Worm (Caenorhabditis elegans): ENCODE results near the gene nspe-8.
"Not testable (repeated sequence)": the region's sequence is repeated elsewhere in the genome, so short reads cannot be mapped to it uniquely, and the experiment has no call there.

The nspe-8 gene

ce11 chrII:12628566-12628965 lies 6.8 kb upstream of the nspe-8 start, which contains the start of gene nspe-5:
nspe-5 (plus strand) TSS chrII:12628866.
- TF ChIP-seq med-1 (GFP tag; optimal IDR thresholded peaks at IDR 0.05; ENCODE audit: insufficient read depth) (no peak), klf-2 (GFP tag; conservative IDR thresholded peaks at IDR 0.05) (no peak), ztf-29 (GFP tag; IDR thresholded peaks at IDR 0.05) (no peak), ztf-23 (GFP tag; IDR thresholded peaks at IDR 0.05) (no peak)

- TF ChIP-seq klf-2 (GFP tag; conservative IDR thresholded peaks at IDR 0.05) (no peak), med-1 (GFP tag; optimal IDR thresholded peaks at IDR 0.05; ENCODE audit: insufficient read depth) (no peak), flt-1 (GFP tag; IDR thresholded peaks at IDR 0.05) (no peak), ztf-29 (GFP tag; IDR thresholded peaks at IDR 0.05) (no peak), cog-1 (tag; optimal IDR thresholded peaks at IDR 0.05) (no peak), T22C8.4 (GFP tag; IDR thresholded peaks at IDR 0.05) (no peak), tab-1 (GFP tag; IDR thresholded peaks at IDR 0.05) (no peak), ztf-23 (GFP tag; IDR thresholded peaks at IDR 0.05) (no peak), ref-1 (GFP tag; conservative IDR thresholded peaks at IDR 0.05) (no peak)
These were observed 5.1 kb upstream of the nspe-8 start, which contains the start of gene nspe-7 for ce11 chrII:12626887-12627286. nspe-7 (plus strand) TSS chrII:12627187.

DNA sequence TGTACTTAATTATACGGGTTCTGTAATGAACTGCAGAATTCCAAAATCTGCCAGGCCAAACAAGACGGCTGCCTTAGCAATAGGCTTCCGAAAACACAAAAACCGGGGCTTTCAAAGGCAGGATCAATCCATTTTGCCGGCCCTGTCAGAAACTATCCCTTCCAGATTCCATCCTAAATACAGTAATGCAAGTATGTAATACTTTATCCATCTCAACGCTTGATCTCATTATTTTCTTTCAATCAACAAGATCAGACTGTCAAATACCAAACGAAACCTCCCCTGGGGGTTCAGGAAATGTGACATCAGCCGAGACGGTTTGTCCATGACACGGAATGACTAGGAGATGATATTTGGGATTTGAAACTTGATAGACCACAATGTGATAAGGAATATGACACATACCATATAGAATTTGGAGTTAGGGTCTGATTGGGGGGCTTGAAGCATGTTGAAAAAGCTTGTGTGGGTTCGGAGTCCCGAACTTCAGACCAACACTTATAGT lies 4.4 kb upstream of the nspe-8 start:
- TF ChIP-seq flt-1 (GFP tag; IDR thresholded peaks at IDR 0.05) (no peak), tab-1 (GFP tag; IDR thresholded peaks at IDR 0.05) (no peak), T22C8.4 (GFP tag; IDR thresholded peaks at IDR 0.05) (no peak), klf-2 (GFP tag; conservative IDR thresholded peaks at IDR 0.05) (no peak), ztf-29 (GFP tag; IDR thresholded peaks at IDR 0.05) (no peak), ref-1 (GFP tag; conservative IDR thresholded peaks at IDR 0.05) (no peak), cog-1 (tag; optimal IDR thresholded peaks at IDR 0.05) (no peak), ztf-23 (GFP tag; IDR thresholded peaks at IDR 0.05) (no peak), med-1 (GFP tag; optimal IDR thresholded peaks at IDR 0.05; ENCODE audit: insufficient read depth) (no peak)

DNA sequence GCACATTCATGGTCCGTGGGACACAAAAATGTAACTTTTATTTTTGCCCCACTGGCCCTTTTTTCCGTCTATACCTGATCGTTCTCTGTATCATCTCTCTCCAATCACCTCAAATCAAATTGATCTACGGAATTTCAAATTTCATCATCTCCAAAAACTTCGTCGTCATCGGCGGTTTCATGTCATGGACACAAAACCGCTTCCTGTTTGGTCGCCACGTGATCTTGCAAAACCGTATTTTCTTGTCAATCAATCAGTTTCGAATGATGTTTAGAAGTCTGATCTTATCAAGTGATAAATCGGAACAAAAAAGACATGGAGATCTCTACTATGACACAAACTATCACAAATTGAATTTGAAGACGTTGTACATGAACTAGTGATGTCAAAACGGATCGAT lies 3.9 kb upstream of the nspe-8 start:
- TF ChIP-seq ref-1 (GFP tag; conservative IDR thresholded peaks at IDR 0.05), result no peak
- no peak for TF ChIP-seq flt-1 (GFP tag; IDR thresholded peaks at IDR 0.05)
- TF ChIP-seq cog-1 (tag; optimal IDR thresholded peaks at IDR 0.05), result no peak
- no peak for TF ChIP-seq tab-1 (GFP tag; IDR thresholded peaks at IDR 0.05)
- no peak for TF ChIP-seq klf-2 (GFP tag; conservative IDR thresholded peaks at IDR 0.05)
- no peak for TF ChIP-seq med-1 (GFP tag; optimal IDR thresholded peaks at IDR 0.05; ENCODE audit: insufficient read depth)
- no peak for TF ChIP-seq ztf-23 (GFP tag; IDR thresholded peaks at IDR 0.05)
- no peak for TF ChIP-seq T22C8.4 (GFP tag; IDR thresholded peaks at IDR 0.05)
- no peak for TF ChIP-seq ztf-29 (GFP tag; IDR thresholded peaks at IDR 0.05)

DNA sequence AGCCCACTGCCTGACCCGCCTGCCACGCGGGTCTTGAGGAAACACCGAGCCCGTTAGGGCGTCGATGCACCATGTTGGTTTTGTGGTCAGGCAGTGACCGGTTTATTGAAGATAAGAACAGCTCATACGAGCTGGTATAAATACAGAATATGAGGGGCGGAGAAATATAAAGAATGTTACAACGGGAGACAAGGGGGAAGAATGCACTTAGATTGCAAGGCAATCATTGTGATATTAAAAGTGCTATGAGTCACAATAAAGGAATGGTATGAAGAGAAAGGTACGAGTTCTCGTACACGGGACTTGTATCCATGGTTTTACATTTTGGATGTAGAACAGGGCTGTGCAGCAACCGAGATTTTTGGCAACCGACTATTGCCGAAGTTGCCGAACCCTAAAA lies 2.7 kb upstream of the nspe-8 start, which contains the start of gene Y38E10A.14:
Gene Y38E10A.14, minus strand, starts transcription at position 101 of the 400 bp plus-strand sequence.
- TF ChIP-seq ztf-29 (GFP tag; IDR thresholded peaks at IDR 0.05); T22C8.4 (GFP tag; IDR thresholded peaks at IDR 0.05); cog-1 (tag; optimal IDR thresholded peaks at IDR 0.05): not testable (repeated sequence)

- TF ChIP-seq flt-1 (GFP tag; IDR thresholded peaks at IDR 0.05) (no peak), ref-1 (GFP tag; conservative IDR thresholded peaks at IDR 0.05) (no peak), cog-1 (tag; optimal IDR thresholded peaks at IDR 0.05) (no peak), klf-2 (GFP tag; conservative IDR thresholded peaks at IDR 0.05) (no peak), ztf-29 (GFP tag; IDR thresholded peaks at IDR 0.05) (no peak), med-1 (GFP tag; optimal IDR thresholded peaks at IDR 0.05; ENCODE audit: insufficient read depth) (no peak), tab-1 (GFP tag; IDR thresholded peaks at IDR 0.05) (no peak), ztf-23 (GFP tag; IDR thresholded peaks at IDR 0.05) (no peak), T22C8.4 (GFP tag; IDR thresholded peaks at IDR 0.05) (no peak)
These were observed 1.1 kb upstream of the nspe-8 start for ce11 chrII:12622843-12623242.

DNA sequence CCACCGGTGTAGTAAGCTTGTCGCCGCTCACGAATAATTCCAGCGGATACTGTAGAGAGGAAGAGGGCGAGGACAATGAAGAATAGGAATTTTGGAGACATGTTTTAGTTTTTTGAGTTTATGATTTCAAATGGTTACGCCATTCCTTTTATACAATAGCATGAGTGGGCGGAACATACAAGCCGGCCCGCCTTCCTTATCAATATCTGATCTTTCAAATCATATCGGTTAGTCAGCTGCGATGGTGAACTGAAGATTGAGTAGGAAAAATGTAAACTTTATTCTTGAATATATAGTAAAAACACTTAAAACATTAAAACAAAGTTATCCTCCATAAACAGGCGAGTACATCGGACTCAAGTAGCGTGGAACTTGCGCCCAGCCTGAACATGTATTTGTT lies 994 bp downstream of the nspe-8 start, which contains the start of gene nspe-1:
Gene nspe-1, minus strand, starts transcription at position 101 of the 400 bp plus-strand sequence.
- TF ChIP-seq ztf-23 (GFP tag; IDR thresholded peaks at IDR 0.05) (no peak), T22C8.4 (GFP tag; IDR thresholded peaks at IDR 0.05) (no peak), ztf-29 (GFP tag; IDR thresholded peaks at IDR 0.05) (no peak), cog-1 (tag; optimal IDR thresholded peaks at IDR 0.05) (no peak), flt-1 (GFP tag; IDR thresholded peaks at IDR 0.05) (no peak), ref-1 (GFP tag; conservative IDR thresholded peaks at IDR 0.05) (no peak), med-1 (GFP tag; optimal IDR thresholded peaks at IDR 0.05; ENCODE audit: insufficient read depth) (no peak), klf-2 (GFP tag; conservative IDR thresholded peaks at IDR 0.05) (no peak)

ce11 chrII:12619288-12619687 lies 2.5 kb downstream of the nspe-8 start, which contains the start of gene nspe-2:
nspe-2 (minus strand) TSS chrII:12619388.
- TF ChIP-seq ztf-29 (GFP tag; IDR thresholded peaks at IDR 0.05) (no peak), T22C8.4 (GFP tag; IDR thresholded peaks at IDR 0.05) (no peak), klf-2 (GFP tag; conservative IDR thresholded peaks at IDR 0.05) (no peak), cog-1 (tag; optimal IDR thresholded peaks at IDR 0.05) (no peak), med-1 (GFP tag; optimal IDR thresholded peaks at IDR 0.05; ENCODE audit: insufficient read depth) (no peak), ref-1 (GFP tag; conservative IDR thresholded peaks at IDR 0.05) (no peak), flt-1 (GFP tag; IDR thresholded peaks at IDR 0.05) (no peak), tab-1 (GFP tag; IDR thresholded peaks at IDR 0.05) (no peak), ztf-23 (GFP tag; IDR thresholded peaks at IDR 0.05) (no peak)

- TF ChIP-seq flt-1 (GFP tag; IDR thresholded peaks at IDR 0.05) (no peak), tab-1 (GFP tag; IDR thresholded peaks at IDR 0.05) (no peak), ref-1 (GFP tag; conservative IDR thresholded peaks at IDR 0.05) (no peak), cog-1 (tag; optimal IDR thresholded peaks at IDR 0.05) (no peak), ztf-29 (GFP tag; IDR thresholded peaks at IDR 0.05) (no peak), klf-2 (GFP tag; conservative IDR thresholded peaks at IDR 0.05) (no peak), ztf-23 (GFP tag; IDR thresholded peaks at IDR 0.05) (no peak), med-1 (GFP tag; optimal IDR thresholded peaks at IDR 0.05; ENCODE audit: insufficient read depth) (no peak)
These were observed 4.2 kb downstream of the nspe-8 start, which contains the start of gene nspe-3 for ce11 chrII:12617586-12617985. nspe-3 (plus strand) TSS chrII:12617886.

ce11 chrII:12616081-12616480 lies 5.7 kb downstream of the nspe-8 start, which contains the start of gene nspe-6:
nspe-6 (minus strand) TSS chrII:12616181.
- TF ChIP-seq ztf-29 (GFP tag; IDR thresholded peaks at IDR 0.05) (no peak), med-1 (GFP tag; optimal IDR thresholded peaks at IDR 0.05; ENCODE audit: insufficient read depth) (no peak), flt-1 (GFP tag; IDR thresholded peaks at IDR 0.05) (no peak), T22C8.4 (GFP tag; IDR thresholded peaks at IDR 0.05) (no peak), klf-2 (GFP tag; conservative IDR thresholded peaks at IDR 0.05) (no peak), ztf-23 (GFP tag; IDR thresholded peaks at IDR 0.05) (no peak), tab-1 (GFP tag; IDR thresholded peaks at IDR 0.05) (no peak), cog-1 (tag; optimal IDR thresholded peaks at IDR 0.05) (no peak), ref-1 (GFP tag; conservative IDR thresholded peaks at IDR 0.05) (no peak)

Data from whole organism, midembryonic.